Fruit fly (Drosophila melanogaster): ENCODE measurements around the gene CG33169.

DNA sequence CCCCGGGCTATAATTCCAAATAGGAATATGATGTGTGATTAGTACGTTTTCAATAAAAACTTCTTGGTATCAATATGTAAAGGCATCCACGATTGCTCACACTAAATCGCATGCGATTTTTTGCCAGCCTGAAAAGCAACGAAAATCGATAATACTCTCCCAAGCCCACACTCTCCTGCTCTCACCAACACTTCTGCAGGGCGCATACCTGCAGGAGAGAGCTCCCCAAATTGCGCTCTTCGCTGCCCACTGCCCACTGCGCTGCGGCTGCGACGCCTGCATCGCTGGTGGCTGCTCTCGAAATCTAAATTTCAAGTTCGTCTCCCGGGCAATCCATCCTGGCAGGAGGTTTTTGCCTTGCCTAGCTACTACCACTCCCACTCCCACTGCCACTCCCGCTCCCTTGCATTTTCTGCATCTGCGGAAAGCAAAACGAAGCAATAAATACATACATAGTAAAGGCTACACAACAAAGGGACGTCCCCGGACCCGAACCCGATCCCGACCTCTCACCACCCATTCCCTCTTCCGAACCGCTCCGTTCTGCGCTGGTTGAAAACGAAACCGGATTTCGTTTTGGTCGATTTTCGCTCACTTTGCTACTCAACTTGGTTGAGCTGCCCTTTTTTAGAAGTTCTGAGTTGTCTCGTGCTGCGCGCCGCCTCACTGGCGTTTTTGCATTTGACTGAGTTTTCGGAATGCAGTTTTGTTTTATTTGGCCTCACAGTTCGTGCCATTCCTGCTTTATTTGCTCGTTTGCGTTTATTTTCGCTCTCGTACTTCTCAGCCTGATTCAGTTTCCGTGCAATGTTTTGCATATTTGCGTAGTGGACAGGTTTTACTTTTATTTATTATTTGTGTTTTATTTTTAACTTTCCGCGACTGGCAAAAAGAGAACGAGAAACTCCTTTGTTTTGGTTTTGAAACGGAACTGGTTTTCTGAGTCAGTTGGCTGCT is 12.2 kb upstream of the CG33169 start:
- TF ChIP-seq CG8478 (optimal IDR thresholded peaks at IDR 0.05) (no peak), CTCF (optimal IDR thresholded peaks at IDR 0.05) (no peak)

Data from S2 (cell line).